Fruit fly (Drosophila melanogaster): ENCODE measurements around the gene CG12716.

dm6 chrX:13004779-13005178 lies 28.7 kb upstream of the CG12716 start, which contains the start of gene CG15719:
- TF ChIP-seq ovo (GFP tag; optimal IDR thresholded peaks at IDR 0.05) (no peak), toe (GFP tag; optimal IDR thresholded peaks at IDR 0.05) (no peak), tj (GFP tag; optimal IDR thresholded peaks at IDR 0.05) (no peak), Mnt (GFP tag; optimal IDR thresholded peaks at IDR 0.05) (no peak), CG1620 (GFP tag; optimal IDR thresholded peaks at IDR 0.05) (no peak), CG5204 (GFP tag; optimal IDR thresholded peaks at IDR 0.05) (no peak), kay (GFP tag; ENCODE audit: borderline replicate concordance) (no peak), CG12768 (GFP tag; optimal IDR thresholded peaks at IDR 0.05) (no peak)

Measured in whole organism, adult.